Worm (Caenorhabditis elegans) whole organism, L4 larva: ENCODE data around the gene sma-5.

ENCODE experiments used
- D1046.2 ChIP-seq: fragments of 200-800 bp; sonication (Bioruptor generic); IDR thresholded peaks from 2 replicates; pipeline ENCODE4 v1.3.6; 2022; ENCODE audit warnings: missing genetic modification characterization, missing compliant biosample characterization
- F44E2.7 ChIP-seq: fragments of 200-800 bp; sonication (Bioruptor generic); IDR thresholded peaks from 2 replicates; pipeline ENCODE4 v2.1.2; 2022; ENCODE audit warnings: missing genetic modification characterization, missing compliant biosample characterization
- F49E8.2 ChIP-seq: sonication (generic microtip); optimal IDR thresholded peaks from 2 replicates; lab custom pipeline; 2016; ENCODE audit warnings: missing compliant biosample characterization, mild to moderate bottlenecking, missing genetic modification characterization, borderline replicate concordance
- Y105C5A.15 ChIP-seq: fragments of 200-800 bp; sonication (Bioruptor generic); IDR thresholded peaks from 2 replicates; pipeline ENCODE4 v1.3.6; 2022; ENCODE audit warnings: missing genetic modification characterization, missing compliant biosample characterization
- ZK337.2 ChIP-seq: fragments of 200-800 bp; sonication (Bioruptor generic); IDR thresholded peaks from 2 replicates; pipeline ENCODE4 v1.3.6; 2022; ENCODE audit warnings: missing genetic modification reagents, missing genetic modification characterization, missing compliant biosample characterization
- aha-1 ChIP-seq: fragments of 150-350 bp; peaks from one replicate; lab custom pipeline; 2014; ENCODE audit warnings: missing biosample characterization, missing genetic modification characterization
- arid-1 ChIP-seq: fragments of 200-800 bp; sonication (Bioruptor generic); conservative IDR thresholded peaks from 2 replicates; pipeline ENCODE4 v1.3.6; 2022; ENCODE audit warnings: missing genetic modification reagents, missing genetic modification characterization, missing compliant biosample characterization
- ceh-28 ChIP-seq: fragments of 150-350 bp; optimal IDR thresholded peaks from 2 replicates; lab custom pipeline; 2014; ENCODE audit warnings: missing biosample characterization, missing genetic modification reagents, missing genetic modification characterization
- ceh-32 ChIP-seq: sonication (generic microtip); optimal IDR thresholded peaks from 2 replicates; lab custom pipeline; 2016; ENCODE audit warnings: mild to moderate bottlenecking, missing genetic modification characterization, missing compliant biosample characterization; ENCODE audit not compliant: poor library complexity
- daf-12 ChIP-seq: fragments of 150-350 bp; optimal IDR thresholded peaks from 2 replicates; lab custom pipeline; 2014; ENCODE audit warnings: missing biosample characterization, missing genetic modification reagents, missing genetic modification characterization
- daf-16 ChIP-seq, 3 experiments: sonication (generic microtip); optimal IDR thresholded peaks; 2 replicates each; lab custom pipeline; 2016 to 2017; ENCODE audit warnings: missing genetic modification characterization in 3 of 3, missing genetic modification reagents in 3 of 3, mild to moderate bottlenecking in 2 of 3, missing compliant biosample characterization in 2 of 3, missing biosample characterization in 1 of 3, moderate library complexity in 1 of 3
- daf-8 ChIP-seq: fragments of 200-800 bp; sonication (Bioruptor generic); IDR thresholded peaks from 2 replicates; pipeline ENCODE4 v1.3.6; 2022; ENCODE audit warnings: missing genetic modification characterization, missing compliant biosample characterization
- dmd-6 ChIP-seq: fragments of 200-800 bp; sonication (Bioruptor generic); IDR thresholded peaks from 2 replicates; pipeline ENCODE4 v1.3.6; 2022; ENCODE audit warnings: missing genetic modification reagents, missing genetic modification characterization, missing compliant biosample characterization
- fos-1 ChIP-seq: fragments of 150-350 bp; optimal IDR thresholded peaks from 2 replicates; lab custom pipeline; 2014; ENCODE audit warnings: missing biosample characterization, missing genetic modification characterization
- hif-1 ChIP-seq, 2 experiments: sonication (generic microtip); optimal IDR thresholded peaks; 2 replicates each; lab custom pipeline; 2016 to 2017; ENCODE audit warnings: missing compliant biosample characterization in 2 of 2, missing genetic modification characterization in 2 of 2, missing genetic modification reagents in 2 of 2, missing genotype in 2 of 2, mild to moderate bottlenecking in 1 of 2
- hlh-30 ChIP-seq: sonication (generic microtip); optimal IDR thresholded peaks from 2 replicates; lab custom pipeline; 2017; ENCODE audit warnings: antibody characterized with exemption, mild to moderate bottlenecking, missing genetic modification characterization, missing compliant biosample characterization; ENCODE audit not compliant: insufficient read depth
- jun-1 ChIP-seq: fragments of 150-350 bp; optimal IDR thresholded peaks from 2 replicates; lab custom pipeline; 2014; ENCODE audit warnings: missing biosample characterization, missing genetic modification reagents, missing genetic modification characterization
- lin-1 ChIP-seq: fragments of 200-800 bp; sonication (Bioruptor generic); IDR thresholded peaks from 2 replicates; pipeline ENCODE4 v1.3.6; 2022; ENCODE audit warnings: missing genetic modification reagents, missing genetic modification characterization, missing compliant biosample characterization
- lin-15B ChIP-seq: fragments of 150-350 bp; sonication (generic microtip); optimal IDR thresholded peaks from 3 replicates; lab custom pipeline; 2014; ENCODE audit warnings: missing biosample characterization, missing genetic modification characterization
- lsy-2 ChIP-seq, 2 experiments: fragments of 150-350 bp in 1 of 2; sonication (generic microtip) in 1 of 2; optimal IDR thresholded peaks; 2 replicates each; lab custom pipeline; 2014 to 2017; ENCODE audit warnings: missing biosample characterization in 2 of 2, missing genetic modification characterization in 2 of 2
- madf-5 ChIP-seq, 2 experiments: fragments of 200-800 bp; sonication (Bioruptor generic); IDR thresholded peaks; 2 replicates each; pipeline ENCODE4 v1.3.6; 2022; ENCODE audit warnings: missing compliant biosample characterization in 2 of 2, missing genetic modification characterization in 2 of 2
- mxl-2 ChIP-seq: fragments of 200-800 bp; sonication (Bioruptor generic); conservative IDR thresholded peaks from 2 replicates; pipeline ENCODE4 v1.3.6; 2022; ENCODE audit warnings: missing genetic modification reagents, missing genetic modification characterization, missing compliant biosample characterization
- nhr-102 ChIP-seq: sonication (generic microtip); optimal IDR thresholded peaks from 2 replicates; lab custom pipeline; 2016; ENCODE audit warnings: mild to moderate bottlenecking, missing genetic modification characterization, moderate library complexity, missing compliant biosample characterization
- nhr-111 ChIP-seq: fragments of 200-800 bp; sonication (Bioruptor generic); optimal IDR thresholded peaks from 2 replicates; lab custom pipeline; 2018; ENCODE audit warnings: mild to moderate bottlenecking, missing genetic modification characterization, missing compliant biosample characterization
- nhr-237 ChIP-seq: sonication (generic microtip); optimal IDR thresholded peaks from 2 replicates; lab custom pipeline; 2017; ENCODE audit warnings: missing biosample characterization, missing genetic modification characterization
- nhr-28 ChIP-seq: fragments of 150-350 bp; optimal IDR thresholded peaks from 2 replicates; lab custom pipeline; 2014; ENCODE audit warnings: missing biosample characterization, missing genetic modification characterization
- nhr-42 ChIP-seq: fragments of 200-800 bp; sonication (Bioruptor generic); IDR thresholded peaks from 2 replicates; pipeline ENCODE4 v1.3.6; 2022; ENCODE audit warnings: missing genetic modification characterization, missing compliant biosample characterization
- nhr-6 ChIP-seq: fragments of 150-350 bp; optimal IDR thresholded peaks from 2 replicates; lab custom pipeline; 2014; ENCODE audit warnings: missing biosample characterization, missing genetic modification characterization
- pha-4 ChIP-seq, 2 experiments: fragments of 150-350 bp in 1 of 2; fragments of 200-800 bp in 1 of 2; sonication (Bioruptor generic) in 1 of 2; IDR thresholded peaks in 1 of 2; optimal IDR thresholded peaks in 1 of 2; 2 replicates each; pipeline versions ENCODE4 v1.3.6 to Lab custom; 2014 to 2022; ENCODE audit warnings: missing genetic modification characterization in 2 of 2, missing genetic modification reagents in 2 of 2, missing biosample characterization in 1 of 2, missing compliant biosample characterization in 1 of 2
- rbr-2 ChIP-seq: sonication (generic microtip); optimal IDR thresholded peaks from 2 replicates; lab custom pipeline; 2016; ENCODE audit warnings: missing genotype, missing genetic modification characterization, missing compliant biosample characterization
- sdz-12 ChIP-seq: fragments of 200-800 bp; sonication (Bioruptor generic); optimal IDR thresholded peaks from 2 replicates; lab custom pipeline; 2018; ENCODE audit warnings: mild to moderate bottlenecking, missing genetic modification characterization, missing compliant biosample characterization
- unc-62 ChIP-seq, 3 experiments: fragments of 150-350 bp in 1 of 3; sonication (generic microtip); optimal IDR thresholded peaks in 2 of 3; peaks in 1 of 3; 1 replicate in 1 of 3; 2 replicates in 2 of 3; lab custom pipeline; 2014 to 2017; ENCODE audit warnings: missing biosample characterization in 3 of 3, missing genetic modification characterization in 3 of 3, missing genetic modification reagents in 3 of 3, missing genotype in 1 of 3
- zag-1 ChIP-seq: fragments of 150-350 bp; optimal IDR thresholded peaks from 2 replicates; lab custom pipeline; 2014; ENCODE audit warnings: missing biosample characterization, missing genetic modification characterization
- zfp-2 ChIP-seq: sonication (generic microtip); optimal IDR thresholded peaks from 2 replicates; lab custom pipeline; 2016; ENCODE audit warnings: mild to moderate bottlenecking, missing genetic modification characterization, missing compliant biosample characterization
- zip-11 ChIP-seq: fragments of 200-800 bp; sonication (Bioruptor generic); IDR thresholded peaks from 2 replicates; pipeline ENCODE4 v1.3.6; 2022; ENCODE audit warnings: missing genetic modification characterization, missing compliant biosample characterization
- ztf-11 ChIP-seq: fragments of 150-350 bp; optimal IDR thresholded peaks from 2 replicates; lab custom pipeline; 2014; ENCODE audit warnings: missing biosample characterization, missing genetic modification characterization

The sma-5 gene

DNA sequence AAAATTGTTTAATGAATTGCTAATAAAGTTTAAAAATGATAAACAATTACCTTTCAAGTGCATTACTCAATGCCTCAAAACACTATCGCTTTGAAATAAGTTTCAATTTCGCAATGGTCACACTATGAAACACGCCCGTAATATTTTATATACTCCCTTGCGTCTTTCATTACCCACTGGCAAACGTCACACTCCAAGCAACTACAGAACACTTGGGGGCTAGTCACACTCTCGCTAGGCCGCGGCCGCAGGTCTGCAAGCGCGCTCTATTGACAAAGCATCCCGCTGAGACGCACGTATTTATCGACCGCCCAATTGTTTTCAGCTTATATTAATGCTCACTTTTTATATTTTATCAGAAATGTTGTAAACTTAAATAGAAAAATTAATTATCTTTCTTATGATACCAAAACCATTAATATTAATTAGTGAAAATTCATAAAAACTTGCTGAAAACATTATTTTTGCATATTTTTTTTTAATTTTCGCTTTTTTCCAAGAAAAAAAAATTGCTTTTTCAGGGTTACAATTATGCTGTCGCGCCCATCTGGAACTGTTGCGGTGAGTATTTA, 12.6 kb upstream of the sma-5 start, which contains the start of the genes nmat-1 and ucr-2.1 (continued):
- TF ChIP-seq arid-1 (0 out of 2 replicates have a peak, but pooled peaks have one; percentile 22), lsy-2 (tag; optimal IDR thresholded peaks at IDR 0.05; lab: Kevin White, UChicago) (peak in 1 of 2 experiments; percentile 75), madf-5 (GFP tag; IDR thresholded peaks at IDR 0.05; lab: Robert Waterston, UW) (no peak), nhr-111 (no peak), nhr-6 (tag; lab: Kevin White, UChicago) (peak; percentile 61), zip-11 (GFP tag; lab: Robert Waterston, UW) (no peak), unc-62 (GFP tag; optimal IDR thresholded peaks at IDR 0.05 in 1 of 2; lab: Kevin White, UChicago) (peak in 1 of 2 experiments; percentile 31), unc-62 (tag; optimal IDR thresholded peaks at IDR 0.05; lab: Kevin White, UChicago) (no peak), D1046.2 (GFP tag; lab: Robert Waterston, UW) (no peak), daf-16 (GFP tag; optimal IDR thresholded peaks at IDR 0.05; lab: Kevin White, UChicago) (peak; percentile 56 to 57), daf-16 (tag; optimal IDR thresholded peaks at IDR 0.05; lab: Kevin White, UChicago) (peak; percentile 87), dmd-6 (GFP tag; lab: Robert Waterston, UW) (peak; percentile 76), ceh-32 (tag; lab: Kevin White, UChicago) (no peak), pha-4 (GFP tag; IDR thresholded peaks at IDR 0.05; lab: Robert Waterston, UW) (0 out of 2 replicates have a peak, but pooled peaks have one; percentile 42), pha-4 (tag; optimal IDR thresholded peaks at IDR 0.05; lab: Kevin White, UChicago) (no peak), nhr-28 (tag; lab: Kevin White, UChicago) (peak; percentile 99), mxl-2 (no peak), nhr-237 (no peak), aha-1 (tag; lab: Kevin White, UChicago) (peak; percentile 100), ceh-28 (tag; lab: Kevin White, UChicago) (no peak), lin-15B (no peak), fos-1 (tag; lab: Kevin White, UChicago) (no peak), daf-12 (tag; lab: Kevin White, UChicago) (no peak), nhr-42 (GFP tag; lab: Robert Waterston, UW) (no peak), daf-8 (GFP tag; lab: Robert Waterston, UW) (no peak), nhr-102 (tag; lab: Kevin White, UChicago) (peak; percentile 80), hlh-30 (tag; lab: Kevin White, UChicago) (peak; percentile 94), F44E2.7 (GFP tag; lab: Robert Waterston, UW) (no peak), ztf-11 (tag; lab: Kevin White, UChicago) (no peak), hif-1 (tag; optimal IDR thresholded peaks at IDR 0.05; lab: Kevin White, UChicago) (peak; percentile 37 to 94), lin-1 (no peak), Y105C5A.15 (GFP tag; lab: Robert Waterston, UW) (no peak), ZK337.2 (GFP tag; lab: Robert Waterston, UW) (no peak), zfp-2 (tag; lab: Kevin White, UChicago) (no peak), zag-1 (tag; lab: Kevin White, UChicago) (peak; percentile 4)

- TF ChIP-seq jun-1 (tag; lab: Kevin White, UChicago) = no peak
- no peak for TF ChIP-seq rbr-2 (tag; lab: Kevin White, UChicago)
- TF ChIP-seq sdz-12 (GFP tag; lab: Kevin White, UChicago) = no peak
- TF ChIP-seq unc-62 (GFP tag; optimal IDR thresholded peaks at IDR 0.05 in 1 of 2; lab: Kevin White, UChicago) = peak in 1 of 2 experiments; percentile 70
- TF ChIP-seq unc-62 (tag; optimal IDR thresholded peaks at IDR 0.05; lab: Kevin White, UChicago) = no peak
- TF ChIP-seq aha-1 (tag; lab: Kevin White, UChicago) = peak; percentile 63
- no peak for TF ChIP-seq F49E8.2 (tag; lab: Kevin White, UChicago)
- no peak for TF ChIP-seq ceh-32 (tag; lab: Kevin White, UChicago)
Measured at ce11 chrX:12007905-12008466, 2.6 kb upstream of the sma-5 start.
